Worm (Caenorhabditis elegans): ENCODE data around the gene nspg-3.

The nspg-3 gene

DNA sequence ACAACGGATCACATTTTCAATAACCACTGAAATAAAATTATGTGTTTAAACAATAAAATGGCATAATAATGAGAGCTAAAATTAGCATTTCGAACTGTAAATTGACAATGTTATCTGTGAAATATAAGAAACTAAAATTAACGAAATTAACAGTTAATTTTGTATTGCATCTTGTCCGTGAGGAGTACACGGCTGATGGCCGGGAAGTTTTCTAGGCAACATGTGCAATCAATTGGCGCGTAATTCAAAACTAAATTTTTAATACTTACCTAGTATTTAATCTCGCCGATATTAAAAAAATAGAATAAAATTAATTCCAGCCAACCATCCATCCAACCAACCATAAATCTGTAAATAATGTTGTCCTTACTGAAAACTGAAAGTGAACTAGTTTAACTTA is 30.1 kb upstream of the nspg-3 start:
- TF ChIP-seq tbx-37 (GFP tag; conservative IDR thresholded peaks at IDR 0.05) = peak; percentile 91
- no peak for TF ChIP-seq F13C5.2 (tag; optimal IDR thresholded peaks at IDR 0.05)
- TF ChIP-seq scrt-1 (GFP tag; IDR thresholded peaks at IDR 0.05) = no peak
- no peak for TF ChIP-seq tbx-11 (GFP tag; IDR thresholded peaks at IDR 0.05)

DNA sequence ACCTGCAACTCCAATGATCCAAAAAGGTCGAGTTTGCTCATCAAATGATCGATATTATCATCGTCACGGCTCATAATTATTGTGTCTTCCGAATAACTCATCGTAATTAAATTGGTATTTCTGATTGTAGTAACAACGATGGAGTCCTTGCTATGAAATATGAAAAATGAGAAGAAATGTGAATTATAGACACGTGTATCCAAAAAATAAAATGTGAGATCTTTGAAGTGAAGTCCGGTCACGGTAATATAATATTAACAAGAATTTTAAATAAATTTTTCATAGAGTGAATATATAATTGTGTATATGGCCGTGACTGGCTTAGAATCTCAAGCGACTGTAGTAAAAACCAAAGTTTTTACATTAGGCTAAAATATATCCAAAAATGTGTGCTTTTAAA is 24.5 kb upstream of the nspg-3 start, which contains the start of gene H12I13.1:
TSS of gene H12I13.1 (minus strand) at position 101 of the 400 bp plus-strand sequence.
- TF ChIP-seq tbx-37 (GFP tag; conservative IDR thresholded peaks at IDR 0.05) = no peak
- no peak for TF ChIP-seq aly-1 (tag; optimal IDR thresholded peaks at IDR 0.05)
- TF ChIP-seq ceh-36 (tag; optimal IDR thresholded peaks at IDR 0.05) = no peak
- no peak for TF ChIP-seq ets-7 (tag; optimal IDR thresholded peaks at IDR 0.05)
- TF ChIP-seq scrt-1 (GFP tag; IDR thresholded peaks at IDR 0.05) = no peak
- TF ChIP-seq pes-1 (GFP tag; IDR thresholded peaks at IDR 0.05) = no peak
- TF ChIP-seq hmg-4 (GFP tag; optimal IDR thresholded peaks at IDR 0.05) = no peak
- no peak for TF ChIP-seq sea-1 (GFP tag; conservative IDR thresholded peaks at IDR 0.05)
- no peak for TF ChIP-seq hnd-1 (tag; optimal IDR thresholded peaks at IDR 0.05)
- no peak for TF ChIP-seq ama-1 (optimal IDR thresholded peaks at IDR 0.05)
- TF ChIP-seq tra-4 (tag; optimal IDR thresholded peaks at IDR 0.05) = no peak
- TF ChIP-seq tbx-11 (GFP tag; IDR thresholded peaks at IDR 0.05) = no peak
- TF ChIP-seq ceh-13 (GFP tag; optimal IDR thresholded peaks at IDR 0.05) = no peak
- TF ChIP-seq hmbx-1 (tag; optimal IDR thresholded peaks at IDR 0.05) = no peak
- no peak for TF ChIP-seq F13C5.2 (tag; optimal IDR thresholded peaks at IDR 0.05)
- no peak for TF ChIP-seq B0310.2 (tag; optimal IDR thresholded peaks at IDR 0.05)
- no peak for TF ChIP-seq flt-1 (GFP tag; IDR thresholded peaks at IDR 0.05)

ce11 chrII:6077604-6078003 is 14.0 kb upstream of the nspg-3 start, which contains the start of gene H12I13.6:
Gene H12I13.6, plus strand, starts transcription at chrII:6077904.
- no peak for TF ChIP-seq hnd-1 (tag; optimal IDR thresholded peaks at IDR 0.05)
- no peak for TF ChIP-seq B0310.2 (tag; optimal IDR thresholded peaks at IDR 0.05)
- no peak for TF ChIP-seq flt-1 (GFP tag; IDR thresholded peaks at IDR 0.05)
- no peak for TF ChIP-seq sea-1 (GFP tag; conservative IDR thresholded peaks at IDR 0.05)
- no peak for TF ChIP-seq tra-4 (tag; optimal IDR thresholded peaks at IDR 0.05)
- TF ChIP-seq scrt-1 (GFP tag; IDR thresholded peaks at IDR 0.05) = no peak
- no peak for TF ChIP-seq tbx-11 (GFP tag; IDR thresholded peaks at IDR 0.05)
- no peak for TF ChIP-seq F13C5.2 (tag; optimal IDR thresholded peaks at IDR 0.05)
- TF ChIP-seq ets-7 (tag; optimal IDR thresholded peaks at IDR 0.05) = no peak
- TF ChIP-seq pes-1 (GFP tag; IDR thresholded peaks at IDR 0.05) = no peak
- TF ChIP-seq aly-1 (tag; optimal IDR thresholded peaks at IDR 0.05) = no peak

ce11 chrII:6080743-6081142 is 10.8 kb upstream of the nspg-3 start, which contains the start of gene fbf-1:
Gene fbf-1, minus strand, starts transcription at chrII:6080843.
- TF ChIP-seq tbx-11 (GFP tag; IDR thresholded peaks at IDR 0.05) = no peak
- TF ChIP-seq ets-7 (tag; optimal IDR thresholded peaks at IDR 0.05) = no peak
- no peak for TF ChIP-seq ama-1 (optimal IDR thresholded peaks at IDR 0.05)
- no peak for TF ChIP-seq sea-1 (GFP tag; conservative IDR thresholded peaks at IDR 0.05)
- no peak for TF ChIP-seq F13C5.2 (tag; optimal IDR thresholded peaks at IDR 0.05)

DNA sequence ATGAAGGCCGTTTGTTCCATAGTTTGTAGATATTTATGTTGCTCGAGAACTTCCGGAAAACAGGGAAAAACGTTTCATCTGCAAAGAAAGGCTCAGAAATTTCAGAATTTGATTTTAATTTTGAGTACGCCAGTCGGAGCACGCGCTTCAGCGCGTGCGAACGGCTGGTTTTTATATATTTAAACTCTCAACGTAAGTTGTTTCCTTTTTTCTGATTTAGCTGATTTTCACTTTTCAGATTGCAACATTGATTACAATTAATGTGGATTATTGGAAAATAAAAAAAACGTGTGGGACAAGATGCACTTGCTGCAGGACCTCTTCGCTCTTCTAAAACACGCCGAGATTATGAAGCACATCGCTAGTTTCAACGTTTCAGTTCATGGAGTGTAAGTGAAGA is 8.9 kb upstream of the nspg-3 start, which contains the start of gene F21H12.3:
TSS of gene F21H12.3 (plus strand) at position 301 of the 400 bp plus-strand sequence.
- no peak for TF ChIP-seq hnd-1 (tag; optimal IDR thresholded peaks at IDR 0.05)
- TF ChIP-seq F13C5.2 (tag; optimal IDR thresholded peaks at IDR 0.05) = no peak
- no peak for TF ChIP-seq tbx-11 (GFP tag; IDR thresholded peaks at IDR 0.05)
- no peak for TF ChIP-seq sea-1 (GFP tag; conservative IDR thresholded peaks at IDR 0.05)
- TF ChIP-seq hmg-4 (GFP tag; optimal IDR thresholded peaks at IDR 0.05) = no peak
- TF ChIP-seq ceh-13 (GFP tag; optimal IDR thresholded peaks at IDR 0.05) = no peak
- TF ChIP-seq hmbx-1 (tag; optimal IDR thresholded peaks at IDR 0.05) = no peak
- no peak for TF ChIP-seq ama-1 (optimal IDR thresholded peaks at IDR 0.05)
- no peak for TF ChIP-seq aly-1 (tag; optimal IDR thresholded peaks at IDR 0.05)

DNA sequence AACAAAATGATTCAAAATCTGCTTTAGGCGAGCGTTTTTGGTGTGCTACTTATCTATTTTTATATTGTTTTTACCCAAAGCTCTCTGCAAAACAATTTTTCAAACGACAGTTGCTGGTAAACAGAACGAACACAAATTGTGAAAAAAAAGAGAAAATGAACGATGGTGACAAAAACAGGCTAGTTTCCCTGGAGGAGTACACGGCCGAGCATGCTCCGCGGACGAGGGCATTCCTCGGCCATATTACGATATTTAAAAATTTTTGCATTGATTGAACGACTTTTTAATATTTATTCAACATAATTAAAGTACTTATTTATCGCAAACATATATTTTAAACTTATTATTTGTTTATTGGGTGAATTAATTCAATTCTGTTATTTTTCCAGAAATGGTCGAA is 5.9 kb downstream of the nspg-3 start, which contains the start of the genes tpp-2 and rbbp-5:
TSS of gene tpp-2 (minus strand) at position 157 of the 400 bp plus-strand sequence.
TSS of gene rbbp-5 (plus strand) at position 390 of the 400 bp plus-strand sequence.
- TF ChIP-seq tra-4 (tag; optimal IDR thresholded peaks at IDR 0.05) (no peak), tbx-37 (GFP tag; conservative IDR thresholded peaks at IDR 0.05) (peak; percentile 57; the same call in 1 of the 2 replicates), hmg-4 (GFP tag; optimal IDR thresholded peaks at IDR 0.05) (no peak), aly-1 (tag; optimal IDR thresholded peaks at IDR 0.05) (no peak), B0310.2 (tag; optimal IDR thresholded peaks at IDR 0.05) (no peak), F13C5.2 (tag; optimal IDR thresholded peaks at IDR 0.05) (no peak), sea-1 (GFP tag; conservative IDR thresholded peaks at IDR 0.05) (no peak)

DNA sequence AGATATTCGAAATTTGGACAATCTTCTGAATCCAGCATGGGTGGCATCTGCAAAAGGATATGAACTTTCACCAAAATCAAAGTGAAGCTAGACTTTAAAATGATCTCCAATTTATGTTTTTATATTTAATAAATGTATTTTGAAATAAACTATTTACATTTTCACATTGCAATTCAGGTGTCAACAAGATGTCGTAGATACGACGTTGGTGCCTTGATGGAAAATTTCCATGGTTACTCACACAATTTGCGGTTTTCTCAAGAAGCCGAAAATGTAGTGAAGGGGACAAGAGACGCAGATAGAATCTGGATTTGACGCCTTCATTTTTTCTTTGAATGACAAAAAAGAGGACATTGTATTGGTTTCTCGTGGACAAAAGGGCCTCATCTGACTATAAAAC is 7.9 kb downstream of the nspg-3 start, which contains the start of gene rgs-3:
TSS of gene rgs-3 (plus strand) at position 301 of the 400 bp plus-strand sequence.
- TF ChIP-seq B0310.2 (tag; optimal IDR thresholded peaks at IDR 0.05) (no peak), tra-4 (tag; optimal IDR thresholded peaks at IDR 0.05) (no peak), hmbx-1 (tag; optimal IDR thresholded peaks at IDR 0.05) (no peak), hmg-4 (GFP tag; optimal IDR thresholded peaks at IDR 0.05) (no peak), ceh-36 (tag; optimal IDR thresholded peaks at IDR 0.05) (no peak), sea-1 (GFP tag; conservative IDR thresholded peaks at IDR 0.05) (no peak), ceh-13 (GFP tag; optimal IDR thresholded peaks at IDR 0.05) (no peak), flt-1 (GFP tag; IDR thresholded peaks at IDR 0.05) (no peak), ets-7 (tag; optimal IDR thresholded peaks at IDR 0.05) (no peak), F13C5.2 (tag; optimal IDR thresholded peaks at IDR 0.05) (no peak), pes-1 (GFP tag; IDR thresholded peaks at IDR 0.05) (no peak), aly-1 (tag; optimal IDR thresholded peaks at IDR 0.05) (no peak), tbx-37 (GFP tag; conservative IDR thresholded peaks at IDR 0.05) (no peak)

DNA sequence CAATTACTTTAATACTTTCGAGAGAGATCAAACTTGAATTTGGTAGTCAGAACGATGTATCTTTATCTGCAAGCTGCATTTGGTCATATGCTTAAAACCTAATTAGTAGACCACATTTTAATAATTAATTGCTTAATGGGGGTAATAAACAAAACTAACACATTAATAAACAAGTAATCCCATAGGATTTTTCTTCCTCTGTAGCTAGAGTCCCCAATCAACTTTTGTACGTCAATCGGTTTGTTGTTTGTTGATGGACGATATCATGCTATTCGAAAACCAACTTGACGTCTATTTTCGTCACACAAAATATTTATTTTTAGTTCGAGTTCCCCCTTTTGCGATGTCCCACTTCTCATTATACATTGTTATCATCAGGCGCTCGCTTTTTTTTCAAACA is 9.9 kb downstream of the nspg-3 start:
- TF ChIP-seq hmbx-1 (tag; optimal IDR thresholded peaks at IDR 0.05) (no peak), aly-1 (tag; optimal IDR thresholded peaks at IDR 0.05) (no peak), ets-7 (tag; optimal IDR thresholded peaks at IDR 0.05) (no peak), scrt-1 (GFP tag; IDR thresholded peaks at IDR 0.05) (no peak), hmg-4 (GFP tag; optimal IDR thresholded peaks at IDR 0.05) (no peak), pes-1 (GFP tag; IDR thresholded peaks at IDR 0.05) (no peak), ama-1 (optimal IDR thresholded peaks at IDR 0.05) (no peak), tra-4 (tag; optimal IDR thresholded peaks at IDR 0.05) (no peak), flt-1 (GFP tag; IDR thresholded peaks at IDR 0.05) (no peak), B0310.2 (tag; optimal IDR thresholded peaks at IDR 0.05) (no peak), hnd-1 (tag; optimal IDR thresholded peaks at IDR 0.05) (no peak), tbx-37 (GFP tag; conservative IDR thresholded peaks at IDR 0.05) (no peak), sea-1 (GFP tag; conservative IDR thresholded peaks at IDR 0.05) (no peak), ceh-36 (tag; optimal IDR thresholded peaks at IDR 0.05) (no peak)

Measured in whole organism, early embryonic.